Worm (Caenorhabditis elegans): ENCODE measurements around the gene C13A2.1.
"Not testable (repeated sequence)": the region's sequence is repeated elsewhere in the genome, so short reads cannot be mapped to it uniquely, and the experiment has no call there.

DNA sequence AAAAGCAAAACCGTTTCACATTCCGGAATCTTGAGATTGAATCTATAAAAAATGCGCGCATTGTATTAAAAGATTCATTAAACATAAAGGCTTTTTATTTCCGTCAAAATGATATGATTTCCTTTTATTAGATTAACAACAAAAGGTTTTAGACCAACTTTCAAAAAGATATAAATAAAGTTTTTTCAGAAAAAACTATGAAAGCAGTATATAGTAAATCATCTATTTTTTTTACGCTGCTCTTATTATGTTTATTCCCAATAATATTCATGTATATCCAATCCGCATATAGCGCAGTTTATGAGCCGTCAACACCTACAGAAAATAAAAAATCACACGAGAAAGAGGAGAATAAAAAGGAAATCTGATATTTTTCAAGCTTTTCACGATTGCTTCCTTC, 15.7 kb downstream of the C13A2.1 start, which contains the start of gene F07G11.2:
- TF ChIP-seq mls-2 (tag; optimal IDR thresholded peaks at IDR 0.05); ceh-39 (tag; optimal IDR thresholded peaks at IDR 0.05); nhr-76 (tag; optimal IDR thresholded peaks at IDR 0.05); unc-62 (GFP tag; optimal IDR thresholded peaks at IDR 0.05); lin-13 (tag; optimal IDR thresholded peaks at IDR 0.05); elt-3 (tag; optimal IDR thresholded peaks at IDR 0.05); elt-1 (tag; optimal IDR thresholded peaks at IDR 0.05; ENCODE audit: borderline replicate concordance, insufficient read depth); nhr-12 (tag; optimal IDR thresholded peaks at IDR 0.05); snpc-4 (tag; optimal IDR thresholded peaks at IDR 0.05): not testable (repeated sequence)
